Worm (Caenorhabditis elegans): ENCODE measurements around the gene prdm-14.
A peak's percentile ranks its signal among the peaks of the same experiment; 100 is the strongest.

Gene prdm-14

ce11 chrX:9024270-9024669 lies 21.7 kb upstream of the prdm-14 start:
- TF ChIP-seq pax-3 (tag; optimal IDR thresholded peaks at IDR 0.05): no peak
- 0 out of 2 replicates have a peak, but pooled peaks have one; percentile 11 for TF ChIP-seq nhr-19 (GFP tag; conservative IDR thresholded peaks at IDR 0.05)
- no peak for TF ChIP-seq ztf-4 (tag; optimal IDR thresholded peaks at IDR 0.05)
- no peak for TF ChIP-seq Y116A8C.19 (tag; optimal IDR thresholded peaks at IDR 0.05; ENCODE audit: borderline replicate concordance)
- peak; percentile 26 for TF ChIP-seq nhr-71 (tag; optimal IDR thresholded peaks at IDR 0.05)
- TF ChIP-seq tlp-1 (tag; optimal IDR thresholded peaks at IDR 0.05): no peak
- peak; percentile 17 for TF ChIP-seq rnt-1 (tag; optimal IDR thresholded peaks at IDR 0.05)
- no peak for TF ChIP-seq ztf-11 (tag; optimal IDR thresholded peaks at IDR 0.05)
- TF ChIP-seq snu-23 (GFP tag; optimal IDR thresholded peaks at IDR 0.05): peak; percentile 24
- TF ChIP-seq swsn-7 (tag; optimal IDR thresholded peaks at IDR 0.05): no peak
- TF ChIP-seq ceh-82 (tag; optimal IDR thresholded peaks at IDR 0.05): peak in 1 of 3 experiments; percentile 5
- TF ChIP-seq nhr-90 (tag; optimal IDR thresholded peaks at IDR 0.05; ENCODE audit: poor library complexity): peak; percentile 45
- peak; percentile 6 for TF ChIP-seq C16A3.4 (tag; optimal IDR thresholded peaks at IDR 0.05)
- TF ChIP-seq C34B4.2 (tag; optimal IDR thresholded peaks at IDR 0.05): no peak
- TF ChIP-seq mab-9 (GFP tag; IDR thresholded peaks at IDR 0.05): no peak
- TF ChIP-seq nhr-20 (tag; optimal IDR thresholded peaks at IDR 0.05): peak; percentile 29
- no peak for TF ChIP-seq vab-15 (tag; optimal IDR thresholded peaks at IDR 0.05)
- TF ChIP-seq sptf-1 (tag; optimal IDR thresholded peaks at IDR 0.05): no peak
- no peak for TF ChIP-seq egl-13 (tag; optimal IDR thresholded peaks at IDR 0.05)
- peak; percentile 6 for TF ChIP-seq lin-13 (GFP tag; optimal IDR thresholded peaks at IDR 0.05)

ce11 chrX:9025484-9025883 lies 20.5 kb upstream of the prdm-14 start:
- TF ChIP-seq lin-35 (GFP tag; optimal IDR thresholded peaks at IDR 0.05) (no peak), elt-3 (tag; optimal IDR thresholded peaks at IDR 0.05) (no peak), pax-3 (tag; optimal IDR thresholded peaks at IDR 0.05) (no peak), vab-15 (tag; optimal IDR thresholded peaks at IDR 0.05) (no peak), skn-1 (tag; optimal IDR thresholded peaks at IDR 0.05) (no peak), unc-62 (GFP tag; optimal IDR thresholded peaks at IDR 0.05) (no peak), elt-2 (tag; optimal IDR thresholded peaks at IDR 0.05) (no peak), lsy-2 (tag; optimal IDR thresholded peaks at IDR 0.05) (no peak), xbp-1 (tag; optimal IDR thresholded peaks at IDR 0.05) (no peak), mef-2 (tag; optimal IDR thresholded peaks at IDR 0.05) (no peak), isw-1 (GFP tag; IDR thresholded peaks at IDR 0.05) (no peak), lin-15B (tag; optimal IDR thresholded peaks at IDR 0.05) (no peak), nhr-237 (tag; optimal IDR thresholded peaks at IDR 0.05) (no peak), jun-1 (tag; optimal IDR thresholded peaks at IDR 0.05) (no peak), lin-39 (tag; optimal IDR thresholded peaks at IDR 0.05) (no peak), unc-130 (tag; optimal IDR thresholded peaks at IDR 0.05) (no peak), nhr-90 (tag; optimal IDR thresholded peaks at IDR 0.05; ENCODE audit: poor library complexity) (no peak)

- TF ChIP-seq fkh-8 (tag; optimal IDR thresholded peaks at IDR 0.05) (no peak), nhr-71 (tag; optimal IDR thresholded peaks at IDR 0.05) (no peak), blmp-1 (tag; optimal IDR thresholded peaks at IDR 0.05) (no peak), nhr-19 (GFP tag; conservative IDR thresholded peaks at IDR 0.05) (no peak), ceh-88 (GFP tag; IDR thresholded peaks at IDR 0.05) (no peak), pqm-1 (tag; optimal IDR thresholded peaks at IDR 0.05) (no peak), pag-3 (tag; optimal IDR thresholded peaks at IDR 0.05; ENCODE audit: borderline replicate concordance, insufficient read depth) (no peak), nhr-47 (tag; optimal IDR thresholded peaks at IDR 0.05) (no peak), isw-1 (GFP tag; IDR thresholded peaks at IDR 0.05) (no peak)
Observed at ce11 chrX:9027304-9027703, 18.7 kb upstream of the prdm-14 start, which contains the start of gene T25B6.3. T25B6.3 (plus strand) TSS chrX:9027604.
